Fruit fly (Drosophila melanogaster): Measurements from ENCODE around the gene Aos1.

Aos1 gene

DNA sequence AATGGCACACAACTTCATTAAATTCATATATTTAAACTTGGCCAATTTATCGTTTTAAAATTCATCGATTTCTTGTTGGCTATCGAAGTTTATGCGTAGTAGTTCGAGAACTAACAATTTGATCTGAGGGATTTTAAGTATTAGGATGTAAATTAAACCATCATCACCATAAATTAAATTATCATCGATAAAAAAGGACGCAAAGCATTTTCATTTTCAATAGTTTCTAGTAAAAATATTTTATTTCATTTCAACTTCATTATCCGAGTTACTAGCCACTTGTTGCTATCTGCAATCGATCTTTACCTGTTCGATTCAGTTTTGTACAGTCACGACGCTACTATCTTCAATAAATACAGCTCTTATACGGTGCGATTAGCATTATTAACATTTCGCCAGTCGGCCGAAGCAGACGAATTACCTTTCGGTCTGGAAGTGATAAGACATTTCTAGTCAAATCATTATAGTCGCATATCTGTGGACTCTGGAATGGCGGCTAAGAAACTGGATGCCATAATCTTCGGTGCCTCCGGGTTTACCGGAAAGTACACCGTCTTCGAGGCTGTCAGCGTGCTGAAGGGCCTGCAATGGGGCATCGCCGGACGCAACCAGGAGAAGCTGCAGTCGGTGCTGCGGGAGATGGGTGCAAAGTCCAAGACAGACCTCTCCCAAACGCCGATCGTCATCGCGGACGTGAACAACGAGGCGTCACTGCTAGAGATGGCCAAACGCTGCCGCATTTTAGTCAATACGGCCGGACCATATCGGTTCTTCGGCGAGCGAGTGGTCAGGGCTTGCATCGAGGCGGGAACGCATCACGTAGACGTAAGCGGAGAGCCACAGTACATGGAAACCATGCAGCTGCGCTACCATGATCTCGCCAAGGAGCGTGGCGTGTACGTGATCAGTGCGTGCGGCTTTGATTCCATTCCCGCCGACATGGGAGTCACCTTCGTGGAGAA lies 27.1 kb downstream of the Aos1 start, which contains the start of gene CG5167 (continued):
- TF ChIP-seq CG15514 (GFP tag; optimal IDR thresholded peaks at IDR 0.05) (peak; percentile 51), H2.0 (GFP tag; IDR thresholded peaks at IDR 0.05) (no peak), onecut (GFP tag; IDR thresholded peaks at IDR 0.05) (peak; percentile 23; the same call in 1 of the 2 replicates), ken (GFP tag; IDR thresholded peaks at IDR 0.05) (no peak), Hmx (GFP tag; optimal IDR thresholded peaks at IDR 0.05) (no peak), Dfd (GFP tag; optimal IDR thresholded peaks at IDR 0.05) (no peak), CG33557 (GFP tag; optimal IDR thresholded peaks at IDR 0.05) (peak; percentile 19), lov (optimal IDR thresholded peaks at IDR 0.05) (no peak), lov (GFP tag; IDR thresholded peaks at IDR 0.05) (no peak), kni (GFP tag; optimal IDR thresholded peaks at IDR 0.05) (no peak), D19A (tag; optimal IDR thresholded peaks at IDR 0.05) (peak; percentile 51), Tbp (GFP tag; optimal IDR thresholded peaks at IDR 0.05) (no peak), Opbp (GFP tag; IDR thresholded peaks at IDR 0.05; ENCODE audit: partially characterized antibody) (no peak), NC2α (GFP tag; optimal IDR thresholded peaks at IDR 0.05) (no peak), dati (GFP tag; IDR thresholded peaks at IDR 0.05) (no peak), twi (tag; optimal IDR thresholded peaks at IDR 0.05) (no peak), Dref (GFP tag; IDR thresholded peaks at IDR 0.05) (peak; percentile 49), fd96Cb (tag; optimal IDR thresholded peaks at IDR 0.05) (peak; percentile 9), wek (GFP tag; optimal IDR thresholded peaks at IDR 0.05) (no peak), Fer3 (tag; optimal IDR thresholded peaks at IDR 0.05) (peak; percentile 35), tgo (GFP tag; IDR thresholded peaks at IDR 0.05) (no peak), CG10147 (GFP tag; optimal IDR thresholded peaks at IDR 0.05) (peak; percentile 25), CG10959 (GFP tag; IDR thresholded peaks at IDR 0.05) (no peak), pho (GFP tag; optimal IDR thresholded peaks at IDR 0.05) (peak; percentile 18), CG13287 (GFP tag; IDR thresholded peaks at IDR 0.05; ENCODE audit: partially characterized antibody) (peak; percentile 52; the same call in 1 of the 2 replicates), CG34422 (GFP tag; IDR thresholded peaks at IDR 0.05) (0 out of 3 replicates have a peak, but pooled peaks have one; percentile 30), Hr3 (GFP tag; optimal IDR thresholded peaks at IDR 0.05) (no peak), caup (GFP tag; optimal IDR thresholded peaks at IDR 0.05; ENCODE audit: severe bottlenecking) (peak; percentile 6), Dp (GFP tag; optimal IDR thresholded peaks at IDR 0.05) (peak; percentile 45), CG7372 (GFP tag; IDR thresholded peaks at IDR 0.05) (no peak), CG15073 (GFP tag; optimal IDR thresholded peaks at IDR 0.05) (no peak), lmd (GFP tag; IDR thresholded peaks at IDR 0.05) (peak; percentile 16; the same call in 1 of the 2 replicates), CG17186 (GFP tag; optimal IDR thresholded peaks at IDR 0.05) (no peak), sim (GFP tag; IDR thresholded peaks at IDR 0.05) (no peak), CG32767 (GFP tag; IDR thresholded peaks at IDR 0.05) (no peak), ham (GFP tag; IDR thresholded peaks at IDR 0.05) (no peak), CG10565 (GFP tag; optimal IDR thresholded peaks at IDR 0.05) (no peak), Hey (tag; optimal IDR thresholded peaks at IDR 0.05) (no peak), CG9437 (GFP tag; optimal IDR thresholded peaks at IDR 0.05) (peak; percentile 85), Dbx (GFP tag; IDR thresholded peaks at IDR 0.05) (no peak), nerfin-1 (tag; optimal IDR thresholded peaks at IDR 0.05) (peak; percentile 7), hth (optimal IDR thresholded peaks at IDR 0.05) (no peak), CG30403 (GFP tag; optimal IDR thresholded peaks at IDR 0.05) (peak; percentile 34), tin (GFP tag; optimal IDR thresholded peaks at IDR 0.05) (peak; percentile 18), repo (GFP tag; optimal IDR thresholded peaks at IDR 0.05) (no peak), Camta (GFP tag; optimal IDR thresholded peaks at IDR 0.05) (peak; percentile 32), ab (GFP tag; optimal IDR thresholded peaks at IDR 0.05) (no peak), org-1 (GFP tag; optimal IDR thresholded peaks at IDR 0.05) (no peak), al (GFP tag; IDR thresholded peaks at IDR 0.05) (no peak), peb (GFP tag; IDR thresholded peaks at IDR 0.05) (no peak)
